Worm (Caenorhabditis elegans): ENCODE measurements around the gene grl-10.

ce11 chrV:7744068-7744467, 30.3 kb upstream of the grl-10 start:
- TF ChIP-seq F55B11.4 (tag; optimal IDR thresholded peaks at IDR 0.05; ENCODE audit: borderline replicate concordance, insufficient read depth) = no peak
- peak; percentile 93 for TF ChIP-seq ztf-22 (GFP tag; optimal IDR thresholded peaks at IDR 0.05)
- no peak for TF ChIP-seq hlh-12 (tag; optimal IDR thresholded peaks at IDR 0.05)
- TF ChIP-seq pha-4 (tag; optimal IDR thresholded peaks at IDR 0.05) = no peak
- no peak for TF ChIP-seq snpc-1.3 (tag; optimal IDR thresholded peaks at IDR 0.05; ENCODE audit: insufficient read depth)
- TF ChIP-seq nfya-1 (tag; optimal IDR thresholded peaks at IDR 0.05; ENCODE audit: borderline replicate concordance, insufficient read depth) = no peak
- no peak for TF ChIP-seq F33H1.4 (GFP tag; IDR thresholded peaks at IDR 0.05)
- 0 out of 2 replicates have a peak, but pooled peaks have one; percentile 28 for TF ChIP-seq mcd-1 (GFP tag; IDR thresholded peaks at IDR 0.05)
- no peak for TF ChIP-seq sea-2 (GFP tag; IDR thresholded peaks at IDR 0.05)
- peak; percentile 98 for TF ChIP-seq unc-62 (GFP tag; optimal IDR thresholded peaks at IDR 0.05)
- no peak for TF ChIP-seq ztf-18 (tag; optimal IDR thresholded peaks at IDR 0.05)
- TF ChIP-seq nhr-120 (GFP tag; IDR thresholded peaks at IDR 0.05) = no peak
- no peak for TF ChIP-seq dpl-1 (GFP tag; optimal IDR thresholded peaks at IDR 0.05)
